Fruit fly (Drosophila melanogaster): ENCODE data around the gene CG6908.

DNA sequence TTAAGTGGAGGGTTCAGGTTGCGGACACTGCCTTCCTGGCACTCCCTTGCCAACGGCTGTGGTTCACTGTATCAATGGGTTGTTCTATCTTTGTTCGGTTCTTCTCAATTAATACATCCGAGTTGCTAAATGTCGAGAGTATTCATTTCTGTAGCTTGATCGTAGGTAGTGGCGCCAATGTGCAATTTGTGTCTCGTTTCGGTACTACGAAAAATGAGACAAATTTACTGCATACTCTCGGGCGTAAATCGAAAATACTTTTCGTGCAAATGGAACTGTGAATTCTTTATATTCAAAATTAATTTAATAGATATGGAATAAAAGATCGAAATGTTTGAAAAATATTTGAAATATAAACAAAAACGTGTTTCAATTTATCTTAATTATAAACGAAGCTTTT lies 24.3 kb downstream of the CG6908 start:
- TF ChIP-seq ovo (GFP tag; optimal IDR thresholded peaks at IDR 0.05), result no peak
- no peak for TF ChIP-seq Crg-1 (GFP tag; optimal IDR thresholded peaks at IDR 0.05)
- TF ChIP-seq CG11617 (GFP tag; optimal IDR thresholded peaks at IDR 0.05), result no peak
- TF ChIP-seq CG12768 (GFP tag; optimal IDR thresholded peaks at IDR 0.05), result no peak
- no peak for TF ChIP-seq Clk (GFP tag; optimal IDR thresholded peaks at IDR 0.05)
- no peak for TF ChIP-seq CG33017 (tag; optimal IDR thresholded peaks at IDR 0.05)
- TF ChIP-seq Hr96 (GFP tag; optimal IDR thresholded peaks at IDR 0.05), result no peak
- peak; percentile 47 for TF ChIP-seq bab1 (GFP tag; optimal IDR thresholded peaks at IDR 0.05)
- no peak for TF ChIP-seq tj (GFP tag; optimal IDR thresholded peaks at IDR 0.05)
